Fruit fly (Drosophila melanogaster) whole organism, wandering third instar larva: ENCODE results near the gene CG42536.

ENCODE experiments used
- jim ChIP-seq: fragments of 175-275, 200-325 bp; sonication (Bioruptor generic); optimal IDR thresholded peaks from 2 replicates; lab custom pipeline; 2016; ENCODE audit warnings: missing biosample characterization, mild to moderate bottlenecking, missing genetic modification characterization
- rgr ChIP-seq: fragments of 200-800 bp; sonication (Bioruptor generic); optimal IDR thresholded peaks from 3 replicates; lab custom pipeline; 2016; ENCODE audit warnings: missing biosample characterization, mild to moderate bottlenecking, missing genetic modification characterization
- usp ChIP-seq: fragments of >200 bp; optimal IDR thresholded peaks from 2 replicates; lab custom pipeline; 2017; ENCODE audit warnings: missing biosample characterization, missing genetic modification characterization

DNA sequence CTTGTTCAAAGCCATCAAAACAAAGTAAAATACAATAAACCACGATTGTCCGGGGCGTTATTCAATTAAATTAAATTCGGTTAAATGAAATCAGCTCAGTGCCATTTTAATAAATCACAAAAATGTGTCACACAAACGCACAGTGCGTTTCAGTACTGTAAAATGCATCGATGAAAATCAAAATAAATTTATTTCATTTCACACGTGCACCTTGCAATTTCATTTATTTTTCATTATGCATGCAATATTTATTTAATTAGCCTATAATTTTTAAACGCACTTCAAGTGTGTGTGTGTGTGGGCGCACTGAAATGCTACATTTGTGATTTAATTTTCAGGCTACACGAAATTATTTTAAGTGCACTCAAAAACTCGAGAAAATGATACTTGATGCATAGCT is 24.6 kb upstream of the CG42536 start:
- no peak for TF ChIP-seq usp (GFP tag; lab: Kevin White, UChicago)
- TF ChIP-seq jim = no peak
- TF ChIP-seq rgr (GFP tag; lab: Kevin White, UChicago) = no peak
